Worm (Caenorhabditis elegans): ENCODE data around the gene gldi-10.

gldi-10 gene

ce11 chrIV:9118792-9119191 lies 19.8 kb downstream of the gldi-10 start, which contains the start of gene nrfl-1:
TSS of gene nrfl-1 (plus strand) at chrIV:9119092.
- no peak for TF ChIP-seq ceh-39 (tag; optimal IDR thresholded peaks at IDR 0.05)
- TF ChIP-seq nhr-2 (tag; optimal IDR thresholded peaks at IDR 0.05): no peak
- no peak for TF ChIP-seq lsy-2 (tag; optimal IDR thresholded peaks at IDR 0.05)
- TF ChIP-seq ceh-43 (GFP tag; optimal IDR thresholded peaks at IDR 0.05): no peak
- TF ChIP-seq nhr-237 (tag; optimal IDR thresholded peaks at IDR 0.05): no peak
- TF ChIP-seq ceh-83 (GFP tag; optimal IDR thresholded peaks at IDR 0.05): no peak
- TF ChIP-seq elt-3 (tag; optimal IDR thresholded peaks at IDR 0.05): no peak
- no peak for TF ChIP-seq lin-13 (tag; optimal IDR thresholded peaks at IDR 0.05)
- TF ChIP-seq unc-39 (tag; optimal IDR thresholded peaks at IDR 0.05): no peak
- TF ChIP-seq zip-8 (tag; optimal IDR thresholded peaks at IDR 0.05): no peak
- no peak for TF ChIP-seq nhr-12 (tag; optimal IDR thresholded peaks at IDR 0.05)
- no peak for TF ChIP-seq mep-1 (tag; optimal IDR thresholded peaks at IDR 0.05)
- TF ChIP-seq hlh-1 (tag; optimal IDR thresholded peaks at IDR 0.05): no peak

DNA sequence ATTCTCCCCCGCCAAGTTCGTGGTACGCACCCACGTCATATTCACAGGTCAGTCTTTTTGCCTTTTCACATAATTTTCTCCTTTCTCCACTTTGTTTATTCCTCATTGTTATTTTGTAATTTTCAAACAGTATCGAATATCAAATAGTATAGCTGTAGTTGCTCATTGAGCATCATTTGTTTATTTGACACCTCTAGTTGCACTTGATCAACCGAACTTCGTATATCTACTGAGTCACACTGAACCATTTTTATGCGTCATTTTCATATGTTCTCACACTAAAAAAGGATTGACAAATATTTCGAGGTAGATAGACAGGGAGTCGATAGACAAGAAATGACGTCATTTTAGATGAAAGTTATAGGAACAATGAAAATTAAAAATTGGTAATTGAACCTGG lies 21.2 kb downstream of the gldi-10 start:
- TF ChIP-seq zip-8 (tag; optimal IDR thresholded peaks at IDR 0.05) (peak; percentile 26), ceh-43 (GFP tag; optimal IDR thresholded peaks at IDR 0.05) (no peak)

DNA sequence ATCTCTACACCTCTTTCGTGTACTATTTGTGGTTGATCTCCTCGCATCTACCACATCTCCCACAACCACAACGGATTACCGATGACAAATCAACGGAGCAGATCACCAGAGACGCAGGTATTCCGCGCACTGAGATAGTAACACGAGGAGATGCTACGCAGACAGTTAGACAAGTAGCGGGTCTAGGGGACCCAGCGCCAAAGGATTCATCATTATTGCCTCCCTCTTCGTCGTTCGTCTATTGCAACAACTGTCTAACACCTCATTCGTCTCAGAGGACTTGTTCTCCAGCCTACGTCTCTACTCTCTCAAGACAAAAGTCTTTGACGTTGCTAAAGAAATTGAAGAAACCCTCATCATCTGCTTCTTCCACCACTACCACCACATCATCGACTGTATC lies 22.5 kb downstream of the gldi-10 start:
- no peak for TF ChIP-seq elt-1 (tag; optimal IDR thresholded peaks at IDR 0.05; ENCODE audit: borderline replicate concordance, insufficient read depth)
- peak; percentile 54 for TF ChIP-seq hlh-1 (tag; optimal IDR thresholded peaks at IDR 0.05)
- no peak for TF ChIP-seq lsy-2 (tag; optimal IDR thresholded peaks at IDR 0.05)
- no peak for TF ChIP-seq pha-4 (tag; optimal IDR thresholded peaks at IDR 0.05)
- TF ChIP-seq nhr-28 (tag; optimal IDR thresholded peaks at IDR 0.05): no peak
- peak; percentile 4 for TF ChIP-seq mep-1 (tag; optimal IDR thresholded peaks at IDR 0.05)
- TF ChIP-seq ces-1 (GFP tag; optimal IDR thresholded peaks at IDR 0.05): no peak
- TF ChIP-seq cnd-1 (tag; optimal IDR thresholded peaks at IDR 0.05): no peak

- TF ChIP-seq M03D4.4 (tag; optimal IDR thresholded peaks at IDR 0.05): no peak
- TF ChIP-seq mep-1 (tag; optimal IDR thresholded peaks at IDR 0.05): no peak
- no peak for TF ChIP-seq ztf-11 (tag; optimal IDR thresholded peaks at IDR 0.05)
- no peak for TF ChIP-seq blmp-1 (tag; optimal IDR thresholded peaks at IDR 0.05)
- no peak for TF ChIP-seq ces-1 (GFP tag; optimal IDR thresholded peaks at IDR 0.05)
- no peak for TF ChIP-seq snpc-4 (tag; optimal IDR thresholded peaks at IDR 0.05)
- TF ChIP-seq ceh-83 (GFP tag; optimal IDR thresholded peaks at IDR 0.05): no peak
- no peak for TF ChIP-seq ceh-43 (GFP tag; optimal IDR thresholded peaks at IDR 0.05)
- no peak for TF ChIP-seq unc-62 (GFP tag; optimal IDR thresholded peaks at IDR 0.05)
- no peak for TF ChIP-seq sem-2 (GFP tag; optimal IDR thresholded peaks at IDR 0.05)
- TF ChIP-seq lin-13 (tag; optimal IDR thresholded peaks at IDR 0.05): no peak
- TF ChIP-seq unc-120 (tag; optimal IDR thresholded peaks at IDR 0.05; ENCODE audit: poor library complexity, severe bottlenecking): no peak
- no peak for TF ChIP-seq lin-32 (GFP tag; optimal IDR thresholded peaks at IDR 0.05)
- no peak for TF ChIP-seq pha-4 (tag; optimal IDR thresholded peaks at IDR 0.05)
- no peak for TF ChIP-seq nhr-76 (tag; optimal IDR thresholded peaks at IDR 0.05)
- no peak for TF ChIP-seq ceh-39 (tag; optimal IDR thresholded peaks at IDR 0.05)
- no peak for TF ChIP-seq elt-3 (tag; optimal IDR thresholded peaks at IDR 0.05)
- no peak for TF ChIP-seq ham-2 (GFP tag; optimal IDR thresholded peaks at IDR 0.05)
- no peak for TF ChIP-seq elt-1 (tag; optimal IDR thresholded peaks at IDR 0.05; ENCODE audit: borderline replicate concordance, insufficient read depth)
- no peak for TF ChIP-seq nhr-28 (tag; optimal IDR thresholded peaks at IDR 0.05)
These were observed 31.6 kb downstream of the gldi-10 start for ce11 chrIV:9130605-9131004.

DNA sequence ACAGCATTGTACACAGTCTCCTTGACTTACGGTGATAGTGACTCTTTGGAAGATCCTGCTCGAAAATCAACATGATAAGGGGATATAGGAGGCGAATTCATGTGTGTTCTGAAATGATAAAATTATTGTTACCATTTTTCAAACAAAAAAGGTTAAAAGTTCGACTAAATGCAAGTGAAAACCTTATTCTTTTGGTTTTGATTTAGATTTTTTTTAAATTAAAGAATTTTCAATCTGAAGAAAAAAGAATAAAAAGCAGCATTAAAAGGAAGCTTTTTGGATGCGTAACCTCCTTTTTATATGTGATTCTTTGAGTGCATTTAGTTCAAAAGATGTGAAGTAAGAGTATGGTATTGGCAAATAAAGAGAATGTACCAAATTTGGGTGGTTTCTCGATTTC lies 36.3 kb downstream of the gldi-10 start, which contains the start of gene delm-1:
Gene delm-1 (minus strand): TSS at position 101 of the 400 bp plus-strand sequence.
- no peak for TF ChIP-seq unc-39 (tag; optimal IDR thresholded peaks at IDR 0.05)
- no peak for TF ChIP-seq hlh-1 (tag; optimal IDR thresholded peaks at IDR 0.05)
- no peak for TF ChIP-seq unc-120 (tag; optimal IDR thresholded peaks at IDR 0.05; ENCODE audit: poor library complexity, severe bottlenecking)
- TF ChIP-seq mep-1 (tag; optimal IDR thresholded peaks at IDR 0.05): no peak
- TF ChIP-seq lin-32 (GFP tag; optimal IDR thresholded peaks at IDR 0.05): no peak
- TF ChIP-seq ceh-39 (tag; optimal IDR thresholded peaks at IDR 0.05): no peak
- no peak for TF ChIP-seq ceh-83 (GFP tag; optimal IDR thresholded peaks at IDR 0.05)
- TF ChIP-seq unc-62 (GFP tag; optimal IDR thresholded peaks at IDR 0.05): no peak

DNA sequence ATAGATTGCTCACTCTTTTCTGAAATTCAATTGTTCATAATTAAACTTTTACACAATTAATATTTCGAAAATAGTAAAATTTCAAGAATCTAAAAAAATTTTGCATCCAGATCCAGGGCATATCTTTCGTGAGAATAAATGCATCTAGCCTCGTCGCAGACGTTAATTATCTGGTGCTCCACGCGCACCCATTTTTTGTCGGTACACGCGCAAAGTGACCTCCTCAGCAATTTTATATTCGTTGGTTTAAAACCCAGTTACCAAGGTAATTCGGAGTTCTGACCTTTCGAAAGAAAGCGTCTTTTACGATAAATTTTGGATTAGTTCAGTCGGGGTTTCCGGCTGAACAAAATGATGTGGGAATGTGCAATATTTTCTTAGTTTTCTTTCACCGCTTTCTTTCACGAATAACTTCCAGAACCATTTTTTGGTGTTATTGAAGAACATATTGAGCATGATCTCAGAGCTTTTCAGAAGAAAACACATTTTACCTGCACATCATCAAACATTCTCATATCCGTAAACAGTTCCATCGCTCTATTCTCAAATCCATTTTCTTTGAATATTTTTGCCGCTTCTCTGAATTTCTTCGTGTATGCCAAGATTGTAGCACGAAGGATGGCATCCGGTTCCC lies 41.2 kb downstream of the gldi-10 start:
- TF ChIP-seq elt-1 (tag; optimal IDR thresholded peaks at IDR 0.05; ENCODE audit: borderline replicate concordance, insufficient read depth) (no peak), blmp-1 (tag; optimal IDR thresholded peaks at IDR 0.05) (no peak), mep-1 (tag; optimal IDR thresholded peaks at IDR 0.05) (no peak)
